Fruit fly (Drosophila melanogaster): ENCODE measurements around the gene CG43391.
A peak's percentile ranks its signal among the peaks of the same experiment; 100 is the strongest.

Gene CG43391

DNA sequence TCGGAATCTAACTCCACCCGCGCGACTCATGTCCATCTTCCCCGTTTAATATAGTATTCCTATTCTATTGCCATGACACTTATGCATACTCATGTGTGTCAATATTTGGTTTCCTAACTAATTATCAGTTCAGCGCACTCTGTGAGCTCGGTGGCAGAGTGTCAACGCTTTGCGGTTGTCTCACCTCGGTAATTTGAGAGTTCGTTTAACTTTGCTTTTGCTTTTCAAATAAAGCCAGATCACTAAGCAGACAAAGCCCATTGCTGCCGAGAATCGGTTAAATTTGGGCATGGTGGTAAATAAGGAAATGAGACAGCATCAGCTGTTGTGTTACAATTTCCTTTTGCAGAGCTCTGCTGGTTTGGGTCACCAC lies 40.5 kb downstream of the CG43391 start (continued):
- TF ChIP-seq cas (GFP tag; IDR thresholded peaks at IDR 0.05) (no peak), Hmr (GFP tag; optimal IDR thresholded peaks at IDR 0.05) (peak; percentile 51), H2.0 (GFP tag; IDR thresholded peaks at IDR 0.05) (no peak), CG13287 (GFP tag; IDR thresholded peaks at IDR 0.05; ENCODE audit: partially characterized antibody) (no peak), CG9609 (GFP tag; optimal IDR thresholded peaks at IDR 0.05) (no peak), Opbp (GFP tag; IDR thresholded peaks at IDR 0.05; ENCODE audit: partially characterized antibody) (no peak), Myb (GFP tag; optimal IDR thresholded peaks at IDR 0.05) (no peak), CG6854 (GFP tag; optimal IDR thresholded peaks at IDR 0.05) (no peak), CG3838 (GFP tag; optimal IDR thresholded peaks at IDR 0.05) (no peak), pan (optimal IDR thresholded peaks at IDR 0.05) (no peak), pan (GFP tag; optimal IDR thresholded peaks at IDR 0.05 in 1 of 2, IDR thresholded peaks at IDR 0.05 in 1 of 2) (no peak), CG11456 (GFP tag; IDR thresholded peaks at IDR 0.05) (0 out of 3 replicates have a peak, but pooled peaks have one; percentile 43), cwo (GFP tag; optimal IDR thresholded peaks at IDR 0.05) (no peak), Dref (GFP tag; IDR thresholded peaks at IDR 0.05) (no peak), lbe (GFP tag; optimal IDR thresholded peaks at IDR 0.05) (no peak), CG6765 (GFP tag; optimal IDR thresholded peaks at IDR 0.05) (no peak), CG10462 (GFP tag; optimal IDR thresholded peaks at IDR 0.05) (no peak), CG15269 (tag; optimal IDR thresholded peaks at IDR 0.05) (no peak), Fer1 (GFP tag; optimal IDR thresholded peaks at IDR 0.05) (peak; percentile 54), dysf (GFP tag; IDR thresholded peaks at IDR 0.05) (no peak), Atf6 (GFP tag; IDR thresholded peaks at IDR 0.05) (no peak), lmd (GFP tag; IDR thresholded peaks at IDR 0.05) (no peak), Hr78 (GFP tag; optimal IDR thresholded peaks at IDR 0.05) (peak in 1 of 2 experiments; percentile 58), ken (GFP tag; IDR thresholded peaks at IDR 0.05) (no peak), p53 (GFP tag; optimal IDR thresholded peaks at IDR 0.05) (no peak), gsb (GFP tag; IDR thresholded peaks at IDR 0.05) (no peak), CG7839 (tag; optimal IDR thresholded peaks at IDR 0.05) (no peak), CG4404 (GFP tag; IDR thresholded peaks at IDR 0.05) (no peak), CG3281 (GFP tag; optimal IDR thresholded peaks at IDR 0.05) (peak; percentile 36), CG15479 (GFP tag; optimal IDR thresholded peaks at IDR 0.05) (no peak), CG15073 (GFP tag; optimal IDR thresholded peaks at IDR 0.05) (no peak), CTCF (GFP tag; optimal IDR thresholded peaks at IDR 0.05) (no peak), CG4854 (GFP tag; optimal IDR thresholded peaks at IDR 0.05) (peak; percentile 2), CG14667 (GFP tag; IDR thresholded peaks at IDR 0.05) (no peak), mirr (GFP tag; optimal IDR thresholded peaks at IDR 0.05) (peak; percentile 68), Sox100B (GFP tag; optimal IDR thresholded peaks at IDR 0.05) (peak; percentile 49), gem (tag; optimal IDR thresholded peaks at IDR 0.05) (peak; percentile 39), Awh (GFP tag; IDR thresholded peaks at IDR 0.05) (0 out of 2 replicates have a peak, but pooled peaks have one; percentile 10), tin (GFP tag; optimal IDR thresholded peaks at IDR 0.05) (no peak), ftz-f1 (GFP tag; optimal IDR thresholded peaks at IDR 0.05) (no peak), CG34224 (GFP tag; IDR thresholded peaks at IDR 0.05; ENCODE audit: partially characterized antibody) (no peak), dan (GFP tag; IDR thresholded peaks at IDR 0.05) (no peak), Hmx (GFP tag; optimal IDR thresholded peaks at IDR 0.05) (no peak), CG5953 (GFP tag; IDR thresholded peaks at IDR 0.05) (no peak), Atf-2 (GFP tag; optimal IDR thresholded peaks at IDR 0.05) (no peak), B-H1 (GFP tag; IDR thresholded peaks at IDR 0.05) (no peak; the same call in 2 of the 3 replicates), CG6175 (GFP tag; IDR thresholded peaks at IDR 0.05) (peak; percentile 9; the same call in 1 of the 3 replicates), CG10565 (GFP tag; optimal IDR thresholded peaks at IDR 0.05) (no peak), CG3065 (GFP tag; optimal IDR thresholded peaks at IDR 0.05) (no peak), CG12391 (tag; optimal IDR thresholded peaks at IDR 0.05) (no peak), CG31365 (tag; optimal IDR thresholded peaks at IDR 0.05) (no peak), grn (GFP tag; optimal IDR thresholded peaks at IDR 0.05) (no peak), CG17361 (GFP tag; IDR thresholded peaks at IDR 0.05) (no peak)
